Worm (Caenorhabditis elegans) whole organism, mixed stage, embryonic: ENCODE results near the gene C36E8.4.
A peak's percentile ranks its signal among the peaks of the same experiment; 100 is the strongest.

Experiments
- bed-3 ChIP-seq: fragments of 200-800 bp; sonication (Bioruptor generic); optimal IDR thresholded peaks from 3 replicates; lab custom pipeline; 2018; ENCODE audit warnings: mild to moderate bottlenecking, missing genetic modification characterization, moderate library complexity, missing compliant biosample characterization
- ces-1 ChIP-seq: fragments of 150-350 bp; optimal IDR thresholded peaks from 2 replicates; lab custom pipeline; 2014; ENCODE audit warnings: missing biosample characterization, missing genetic modification reagents, missing genetic modification characterization
- ham-2 ChIP-seq: fragments of 200-800 bp; sonication (Bioruptor generic); optimal IDR thresholded peaks from 2 replicates; lab custom pipeline; 2018; ENCODE audit warnings: mild to moderate bottlenecking, missing genetic modification characterization, missing compliant biosample characterization
- hlh-1 ChIP-seq: fragments of 150-350 bp; optimal IDR thresholded peaks from 2 replicates; lab custom pipeline; 2014; ENCODE audit warnings: missing biosample characterization, missing genetic modification reagents, missing genetic modification characterization
- lin-32 ChIP-seq: fragments of 200-800 bp; sonication (Bioruptor generic); optimal IDR thresholded peaks from 2 replicates; lab custom pipeline; 2018; ENCODE audit warnings: mild to moderate bottlenecking, missing genetic modification characterization, missing compliant biosample characterization
- mab-5 ChIP-seq: fragments of 150-350 bp; optimal IDR thresholded peaks from 2 replicates; lab custom pipeline; 2014; ENCODE audit warnings: missing biosample characterization, missing genetic modification characterization
- mep-1 ChIP-seq: fragments of 150-350 bp; optimal IDR thresholded peaks from 2 replicates; lab custom pipeline; 2017; ENCODE audit warnings: missing biosample characterization, missing genetic modification reagents, missing genetic modification characterization, inconsistent platforms
- nhr-237 ChIP-seq: fragments of 150-350 bp; optimal IDR thresholded peaks from 2 replicates; lab custom pipeline; 2014; ENCODE audit warnings: missing biosample characterization, missing genetic modification characterization
- nhr-28 ChIP-seq: fragments of 150-350 bp; optimal IDR thresholded peaks from 2 replicates; lab custom pipeline; 2014; ENCODE audit warnings: missing biosample characterization, missing genetic modification characterization
- snpc-4 ChIP-seq: fragments of 150-350 bp; optimal IDR thresholded peaks from 2 replicates; lab custom pipeline; 2014; ENCODE audit warnings: missing biosample characterization, missing genetic modification characterization
- unc-39 ChIP-seq: fragments of 150-350 bp; optimal IDR thresholded peaks from 2 replicates; lab custom pipeline; 2014; ENCODE audit warnings: missing biosample characterization, missing genetic modification characterization
- unc-62 ChIP-seq: fragments of 150-350 bp; optimal IDR thresholded peaks from 2 replicates; lab custom pipeline; 2014; ENCODE audit warnings: missing biosample characterization, missing genetic modification reagents, missing genetic modification characterization
- ztf-11 ChIP-seq: fragments of 150-350 bp; optimal IDR thresholded peaks from 2 replicates; lab custom pipeline; 2014; ENCODE audit warnings: missing biosample characterization, missing genetic modification characterization

- TF ChIP-seq mab-5 (tag; lab: Kevin White, UChicago) (no peak), nhr-28 (tag; lab: Kevin White, UChicago) (no peak), unc-39 (tag; lab: Kevin White, UChicago) (no peak), hlh-1 (no peak), mep-1 (no peak), ztf-11 (tag; lab: Kevin White, UChicago) (no peak), ces-1 (GFP tag; lab: Kevin White, UChicago) (peak; percentile 35), nhr-237 (no peak), snpc-4 (no peak), unc-62 (GFP tag; lab: Kevin White, UChicago) (peak; percentile 50), bed-3 (GFP tag; lab: Kevin White, UChicago) (no peak), lin-32 (GFP tag; lab: Kevin White, UChicago) (no peak), ham-2 (GFP tag; lab: Kevin White, UChicago) (peak; percentile 99)
Measured at ce11 chrIII:4010168-4010567, 2.0 kb upstream of the C36E8.4 start.
